Worm (Caenorhabditis elegans): ENCODE results near the gene E01G6.1.

DNA sequence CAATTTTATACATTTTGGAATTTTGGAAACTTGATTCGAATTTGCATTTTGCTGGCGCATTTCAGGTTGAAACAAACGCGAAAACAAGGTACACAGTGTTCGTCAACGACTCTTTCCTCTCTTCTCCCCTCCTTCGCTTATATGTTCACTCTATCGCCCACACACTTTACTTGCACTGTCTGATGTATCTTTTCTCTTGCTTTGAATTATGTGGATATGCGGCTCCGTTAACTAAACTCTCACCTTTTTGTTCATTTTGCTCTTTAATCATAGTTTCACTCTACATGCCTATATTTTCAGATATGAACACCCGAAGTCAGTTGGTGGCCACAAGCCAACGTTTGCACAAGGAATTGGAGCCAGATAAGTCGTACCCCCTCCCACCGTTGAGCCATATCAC is 33.6 kb downstream of the E01G6.1 start, which contains the start of gene W06D11.1:
- no peak for TF ChIP-seq ztf-23 (GFP tag; IDR thresholded peaks at IDR 0.05)
- TF ChIP-seq cog-1 (tag; optimal IDR thresholded peaks at IDR 0.05) = no peak
- no peak for TF ChIP-seq ref-1 (GFP tag; conservative IDR thresholded peaks at IDR 0.05)
- no peak for TF ChIP-seq flt-1 (GFP tag; IDR thresholded peaks at IDR 0.05)
- no peak for TF ChIP-seq med-1 (GFP tag; optimal IDR thresholded peaks at IDR 0.05; ENCODE audit: insufficient read depth)
- TF ChIP-seq tab-1 (GFP tag; IDR thresholded peaks at IDR 0.05) = no peak
- no peak for TF ChIP-seq ztf-29 (GFP tag; IDR thresholded peaks at IDR 0.05)

Measured in whole organism, midembryonic.